Fruit fly (Drosophila melanogaster) Kc167 (cell line): ENCODE data around the gene Apc.

Experiments used
- Myc ChIP-seq: fragments of >200 bp; optimal IDR thresholded peaks from 2 replicates; lab custom pipeline; 2017; ENCODE audit warnings: missing external identifiers
- Sin3A ChIP-seq: fragments of >200 bp; optimal IDR thresholded peaks from 2 replicates; lab custom pipeline; 2018; ENCODE audit warnings: missing external identifiers
- h ChIP-seq: fragments of >200 bp; optimal IDR thresholded peaks from 3 replicates; lab custom pipeline; 2018; ENCODE audit warnings: missing external identifiers
- insv ChIP-seq: fragments of >200 bp; optimal IDR thresholded peaks from 3 replicates; lab custom pipeline; 2018; ENCODE audit warnings: missing external identifiers
- psq ChIP-seq: fragments of >200 bp; optimal IDR thresholded peaks from 2 replicates; lab custom pipeline; 2017; ENCODE audit warnings: missing external identifiers
- ttk ChIP-seq: sonication (Bioruptor generic); optimal IDR thresholded peaks from 2 replicates; lab custom pipeline; 2017; ENCODE audit warnings: missing external identifiers

DNA sequence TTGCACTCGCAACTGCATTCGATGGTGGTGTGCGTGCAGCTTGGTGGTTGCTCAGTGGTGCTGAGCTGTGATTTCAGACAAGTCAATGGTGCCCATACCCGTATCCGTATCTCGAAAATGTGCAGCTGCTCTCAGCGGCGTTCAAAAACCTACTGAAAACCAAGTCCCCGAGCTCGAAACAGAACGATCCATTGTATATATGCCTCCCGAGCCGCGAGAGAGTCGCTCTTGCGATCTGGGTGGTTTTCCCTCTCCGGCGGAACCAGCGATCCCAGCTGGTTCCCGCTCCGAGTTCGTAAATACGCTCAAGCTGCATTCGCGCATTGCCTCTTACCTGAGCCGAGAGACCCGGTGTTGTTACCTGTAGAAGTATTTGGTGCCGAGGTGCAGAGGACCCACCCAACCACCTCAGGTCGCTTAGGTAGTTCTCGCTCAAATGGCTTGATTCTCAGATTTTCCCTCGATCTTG, 14.5 kb upstream of the Apc start, which contains the start of gene Inx3:
- TF ChIP-seq Sin3A (lab: Kevin White, UChicago), result no peak
- TF ChIP-seq ttk (lab: Kevin White, UChicago), result no peak
- TF ChIP-seq h (lab: Kevin White, UChicago), result no peak
- TF ChIP-seq psq (lab: Kevin White, UChicago), result no peak
- no peak for TF ChIP-seq insv (lab: Kevin White, UChicago)
- TF ChIP-seq Myc (lab: Kevin White, UChicago), result no peak
